Fruit fly (Drosophila melanogaster) whole organism, embryonic: ENCODE results near the gene CG6168.

ENCODE experiments used
- Aef1 ChIP-seq: fragments of 200-800 bp; sonication (Bioruptor generic); IDR thresholded peaks from 3 replicates; pipeline ENCODE4 v1.3.6; 2022; ENCODE audit warnings: missing biosample characterization, missing genetic modification characterization
- Bgb ChIP-seq: fragments of 200-800 bp; sonication (Bioruptor generic); IDR thresholded peaks from 2 replicates; pipeline ENCODE4 v1.3.6; 2022; ENCODE audit warnings: missing biosample characterization, missing genetic modification characterization; ENCODE audit not compliant: partially characterized antibody
- CG12769 ChIP-seq: fragments of 200-800 bp; sonication (Bioruptor generic); optimal IDR thresholded peaks from 2 replicates; lab custom pipeline; 2019; ENCODE audit warnings: missing biosample characterization, mild to moderate bottlenecking, missing genetic modification characterization, moderate library complexity
- CG15011 ChIP-seq: fragments of 200-800 bp; sonication (Bioruptor generic); optimal IDR thresholded peaks from 3 replicates; lab custom pipeline; 2018; ENCODE audit warnings: missing biosample characterization, mild to moderate bottlenecking, missing genetic modification characterization
- CG1602 ChIP-seq: fragments of 200-800 bp; sonication (Bioruptor generic); optimal IDR thresholded peaks from 3 replicates; lab custom pipeline; 2016; ENCODE audit warnings: missing biosample characterization, missing genetic modification characterization
- CG1603 ChIP-seq: fragments of 200-800 bp; sonication (Bioruptor generic); optimal IDR thresholded peaks from 2 replicates; lab custom pipeline; 2019; ENCODE audit warnings: missing biosample characterization, mild to moderate bottlenecking, missing genetic modification characterization, moderate library complexity
- CG16813 ChIP-seq: fragments of 200-800 bp; sonication (Bioruptor generic); IDR thresholded peaks from 3 replicates; pipeline ENCODE4 v1.3.6; 2022; ENCODE audit warnings: missing biosample characterization, missing genetic modification characterization; ENCODE audit not compliant: partially characterized antibody
- CG17802 ChIP-seq: fragments of 200-800 bp; sonication (Bioruptor generic); optimal IDR thresholded peaks from 2 replicates; lab custom pipeline; 2018; ENCODE audit warnings: missing biosample characterization, mild to moderate bottlenecking, missing genetic modification characterization, moderate library complexity
- CG2199 ChIP-seq: fragments of 200-800 bp; sonication (Bioruptor generic); IDR thresholded peaks from 3 replicates; pipeline ENCODE4 v1.3.6; 2022; ENCODE audit warnings: missing biosample characterization, missing genetic modification characterization
- CG2678 ChIP-seq: fragments of 200-800 bp; sonication (Bioruptor generic); optimal IDR thresholded peaks from 3 replicates; lab custom pipeline; 2019; ENCODE audit warnings: missing biosample characterization, mild to moderate bottlenecking, missing genetic modification characterization, moderate library complexity
- CG34422 ChIP-seq: fragments of 200-800 bp; sonication (Bioruptor generic); IDR thresholded peaks from 3 replicates; pipeline ENCODE4 v1.3.6; 2022; ENCODE audit warnings: missing biosample characterization, missing genetic modification characterization
- CG3995 ChIP-seq: fragments of 200-800 bp; sonication (Bioruptor generic); optimal IDR thresholded peaks from 3 replicates; lab custom pipeline; 2016; ENCODE audit warnings: missing biosample characterization, missing genetic modification characterization
- CG4360 ChIP-seq: fragments of 200-800 bp; sonication (Bioruptor generic); IDR thresholded peaks from 2 replicates; pipeline ENCODE4 v1.3.6; 2022; ENCODE audit warnings: missing biosample characterization, missing genetic modification characterization
- CG4730 ChIP-seq: fragments of 200-800 bp; sonication (Bioruptor generic); IDR thresholded peaks from 2 replicates; pipeline ENCODE4 v1.3.6; 2022; ENCODE audit warnings: missing biosample characterization, missing genetic modification characterization
- CG7786 ChIP-seq: fragments of 200-800 bp; sonication (Bioruptor generic); optimal IDR thresholded peaks from 2 replicates; lab custom pipeline; 2016; ENCODE audit warnings: missing biosample characterization, missing genetic modification characterization
- CG7963 ChIP-seq: fragments of 200-800 bp; sonication (Bioruptor generic); IDR thresholded peaks from 3 replicates; pipeline ENCODE4 v1.3.6; 2022; ENCODE audit warnings: missing biosample characterization, missing genetic modification characterization; ENCODE audit not compliant: partially characterized antibody
- CG8944 ChIP-seq: fragments of 200-800 bp; sonication (Bioruptor generic); optimal IDR thresholded peaks from 3 replicates; lab custom pipeline; 2016; ENCODE audit warnings: missing biosample characterization, missing genetic modification characterization
- CTCF ChIP-seq: fragments of 200-800 bp; sonication (Bioruptor generic); optimal IDR thresholded peaks from 2 replicates; lab custom pipeline; 2017; ENCODE audit warnings: missing biosample characterization, mild to moderate bottlenecking, missing genetic modification characterization, moderate library complexity
- CrebB ChIP-seq: fragments of 200-800 bp; sonication (Bioruptor generic); optimal IDR thresholded peaks from 3 replicates; lab custom pipeline; 2018; ENCODE audit warnings: missing biosample characterization, mild to moderate bottlenecking, missing genetic modification characterization
- Deaf1 ChIP-seq: fragments of 200-800 bp; optimal IDR thresholded peaks from 3 replicates; lab custom pipeline; 2019; ENCODE audit warnings: missing biosample characterization, mild to moderate bottlenecking, missing genetic modification characterization, moderate library complexity
- Doc2 ChIP-seq: fragments of 200-800 bp; sonication (Bioruptor generic); IDR thresholded peaks from 2 replicates; pipeline ENCODE4 v1.3.6; 2022; ENCODE audit warnings: missing biosample characterization, missing genetic modification characterization
- Drgx ChIP-seq: fragments of 200-800 bp; sonication (Bioruptor generic); IDR thresholded peaks from 2 replicates; pipeline ENCODE4 v1.3.6; 2022; ENCODE audit warnings: missing biosample characterization, missing genetic modification characterization
- Elba2 ChIP-seq: fragments of 200-800 bp; sonication (Bioruptor generic); optimal IDR thresholded peaks from 3 replicates; lab custom pipeline; 2016; ENCODE audit warnings: missing biosample characterization, missing genetic modification characterization
- Gsc ChIP-seq: fragments of 200-800 bp; sonication (Bioruptor generic); IDR thresholded peaks from 2 replicates; pipeline ENCODE4 v1.3.6; 2022; ENCODE audit warnings: missing biosample characterization, missing genetic modification characterization
- Gug ChIP-seq: fragments of 200-800 bp; sonication (Bioruptor generic); IDR thresholded peaks from 4 replicates; pipeline ENCODE4 v1.3.6; 2022; ENCODE audit warnings: missing biosample characterization, missing genetic modification characterization
- H2.0 ChIP-seq: fragments of 200-800 bp; sonication (Bioruptor generic); IDR thresholded peaks from 2 replicates; pipeline ENCODE4 v1.3.6; 2022; ENCODE audit warnings: missing biosample characterization, missing genetic modification characterization
- Hey ChIP-seq: fragments of 200-800 bp; sonication (Bioruptor generic); optimal IDR thresholded peaks from 3 replicates; lab custom pipeline; 2018; ENCODE audit warnings: missing biosample characterization, mild to moderate bottlenecking, missing genetic modification characterization
- Hr39 ChIP-seq: fragments of >200 bp; optimal IDR thresholded peaks from 2 replicates; lab custom pipeline; 2017
- MTF-1 ChIP-seq: fragments of 200-800 bp; sonication (Bioruptor generic); optimal IDR thresholded peaks from 2 replicates; lab custom pipeline; 2018; ENCODE audit warnings: missing biosample characterization, mild to moderate bottlenecking, missing genetic modification characterization, borderline replicate concordance
- Med ChIP-seq: fragments of 200-800 bp; sonication (Bioruptor generic); peaks from one replicate; lab custom pipeline; 2016; ENCODE audit warnings: missing biosample characterization, missing genetic modification characterization, mild to moderate bottlenecking, inconsistent platforms, moderate library complexity
- Myb ChIP-seq: fragments of 200-800 bp; sonication (Bioruptor generic); optimal IDR thresholded peaks from 2 replicates; lab custom pipeline; 2016; ENCODE audit warnings: missing biosample characterization, missing genetic modification characterization
- NFAT ChIP-seq: fragments of 200-800 bp; sonication (Bioruptor generic); IDR thresholded peaks from 2 replicates; pipeline ENCODE4 v1.3.6; 2022; ENCODE audit warnings: missing biosample characterization, missing genetic modification characterization
- Spps ChIP-seq: fragments of 200-800 bp; sonication (Bioruptor generic); optimal IDR thresholded peaks from 2 replicates; lab custom pipeline; 2018; ENCODE audit warnings: missing biosample characterization, mild to moderate bottlenecking, missing genetic modification characterization
- amos ChIP-seq: fragments of 200-800 bp; sonication (Bioruptor generic); IDR thresholded peaks from 2 replicates; pipeline ENCODE4 v1.3.6; 2022; ENCODE audit warnings: missing biosample characterization, missing genetic modification characterization; ENCODE audit not compliant: partially characterized antibody
- ash1 ChIP-seq: fragments of 200-800 bp; sonication (Bioruptor generic); optimal IDR thresholded peaks from 2 replicates; lab custom pipeline; 2018; ENCODE audit warnings: missing biosample characterization, mild to moderate bottlenecking, missing genetic modification characterization
- bowl ChIP-seq: fragments of 200-800 bp; sonication (Bioruptor generic); IDR thresholded peaks from 2 replicates; pipeline ENCODE4 v1.3.6; 2022; ENCODE audit warnings: missing biosample characterization, missing genetic modification characterization
- ci ChIP-seq: fragments of 200-800 bp; sonication (Bioruptor generic); IDR thresholded peaks from 3 replicates; pipeline ENCODE4 v1.3.6; 2022; ENCODE audit warnings: missing biosample characterization, missing genetic modification characterization
- crol ChIP-seq: fragments of 200-800 bp; sonication (Bioruptor generic); IDR thresholded peaks from 2 replicates; pipeline ENCODE4 v1.3.6; 2022; ENCODE audit warnings: missing biosample characterization, missing genetic modification characterization
- dimm ChIP-seq: fragments of 200-800 bp; sonication (Bioruptor generic); IDR thresholded peaks from 2 replicates; pipeline ENCODE4 v1.3.6; 2022; ENCODE audit warnings: missing biosample characterization, missing genetic modification characterization
- gcm ChIP-seq: fragments of 200-800 bp; sonication (Bioruptor generic); optimal IDR thresholded peaks from 2 replicates; lab custom pipeline; 2019; ENCODE audit warnings: missing biosample characterization, mild to moderate bottlenecking, missing genetic modification characterization, moderate library complexity
- grau ChIP-seq: fragments of 200-800 bp; optimal IDR thresholded peaks from 3 replicates; lab custom pipeline; 2019; ENCODE audit warnings: missing biosample characterization, mild to moderate bottlenecking, missing genetic modification characterization, moderate library complexity
- knrl ChIP-seq: fragments of 200-800 bp; sonication (Bioruptor generic); IDR thresholded peaks from 3 replicates; pipeline ENCODE4 v1.3.6; 2022; ENCODE audit warnings: missing biosample characterization, missing genetic modification characterization; ENCODE audit not compliant: partially characterized antibody
- lov ChIP-seq, 2 experiments: fragments of 200-800 bp in 1 of 2; fragments of >200 bp in 1 of 2; sonication (Bioruptor generic) in 1 of 2; IDR thresholded peaks in 1 of 2; optimal IDR thresholded peaks in 1 of 2; 2 replicates in 1 of 2; 3 replicates in 1 of 2; pipeline versions ENCODE4 v1.3.6 to Lab custom; 2017 to 2022; ENCODE audit warnings: missing biosample characterization in 1 of 2, missing genetic modification characterization in 1 of 2
- mirr ChIP-seq: fragments of 200-800 bp; sonication (Bioruptor generic); optimal IDR thresholded peaks from 3 replicates; lab custom pipeline; 2018; ENCODE audit warnings: missing biosample characterization, mild to moderate bottlenecking, missing genetic modification characterization
- oc ChIP-seq: fragments of 200-800 bp; sonication (Bioruptor generic); optimal IDR thresholded peaks from 2 replicates; lab custom pipeline; 2018; ENCODE audit warnings: missing biosample characterization, mild to moderate bottlenecking, missing genetic modification characterization, moderate library complexity
- org-1 ChIP-seq: fragments of 200-800 bp; sonication (Bioruptor generic); optimal IDR thresholded peaks from 2 replicates; lab custom pipeline; 2017; ENCODE audit warnings: missing biosample characterization, missing genetic modification characterization
- pb ChIP-seq: fragments of 200-800 bp; sonication (Bioruptor generic); optimal IDR thresholded peaks from 3 replicates; lab custom pipeline; 2016; ENCODE audit warnings: missing biosample characterization, missing genetic modification characterization
- peb ChIP-seq: fragments of 200-800 bp; sonication (Bioruptor generic); IDR thresholded peaks from 2 replicates; pipeline ENCODE4 v1.3.6; 2022; ENCODE audit warnings: missing biosample characterization, missing genetic modification characterization
- slbo ChIP-seq: fragments of 200-800 bp; sonication (Bioruptor generic); IDR thresholded peaks from 2 replicates; pipeline ENCODE4 v1.3.6; 2022; ENCODE audit warnings: missing biosample characterization, missing genetic modification characterization
- unpg ChIP-seq: fragments of 200-800 bp; sonication (Bioruptor generic); optimal IDR thresholded peaks from 3 replicates; lab custom pipeline; 2018; ENCODE audit warnings: missing biosample characterization, mild to moderate bottlenecking, missing genetic modification characterization, moderate library complexity
- wdn ChIP-seq: fragments of 200-800 bp; sonication (Bioruptor generic); IDR thresholded peaks from 2 replicates; pipeline ENCODE4 v1.3.6; 2022; ENCODE audit warnings: missing biosample characterization, missing genetic modification characterization
- z ChIP-seq: fragments of 200-800 bp; sonication (Bioruptor generic); IDR thresholded peaks from 3 replicates; pipeline ENCODE4 v1.3.6; 2022; ENCODE audit warnings: missing biosample characterization, missing genetic modification characterization
- zfh1 ChIP-seq: fragments of 200-800 bp; sonication (Bioruptor generic); IDR thresholded peaks from 3 replicates; pipeline ENCODE4 v1.3.6; 2022; ENCODE audit warnings: missing biosample characterization, missing genetic modification characterization

CG6168 gene

dm6 chr3L:11295777-11296149, 25.8 kb downstream of the CG6168 start, which contains the start of gene Dyro (continued):
- TF ChIP-seq Hey (tag; lab: Kevin White, UChicago): no peak
- no peak for TF ChIP-seq Spps (tag; lab: Kevin White, UChicago)
- peak; percentile 96 for TF ChIP-seq Deaf1
- peak; percentile 34; the same call in 1 of the 2 replicates for TF ChIP-seq amos (GFP tag; lab: Robert Waterston, UW)
- TF ChIP-seq bowl: peak; percentile 58; the same call in 1 of the 2 replicates
- peak; percentile 31 for TF ChIP-seq CG1603 (tag; lab: Kevin White, UChicago)
- no peak for TF ChIP-seq CG15011 (GFP tag; lab: Kevin White, UChicago)
- TF ChIP-seq CG4360: 0 out of 2 replicates have a peak, but pooled peaks have one; percentile 34
- TF ChIP-seq CG17802 (tag; lab: Kevin White, UChicago): peak; percentile 13
- no peak for TF ChIP-seq lov (optimal IDR thresholded peaks at IDR 0.05; lab: Kevin White, UChicago)
- 0 out of 3 replicates have a peak, but pooled peaks have one; percentile 8 for TF ChIP-seq lov (GFP tag; IDR thresholded peaks at IDR 0.05; lab: Robert Waterston, UW)
- TF ChIP-seq dimm (GFP tag; lab: Robert Waterston, UW): peak; percentile 25; the same call in 1 of the 2 replicates
- no peak for TF ChIP-seq Elba2 (GFP tag; lab: Kevin White, UChicago)
- peak; percentile 89 for TF ChIP-seq crol
- peak; percentile 86 for TF ChIP-seq Gug (GFP tag; lab: Robert Waterston, UW)
- TF ChIP-seq CG12769 (tag; lab: Kevin White, UChicago): peak; percentile 62
- TF ChIP-seq Myb: no peak
- peak; percentile 36; the same call in 1 of the 2 replicates for TF ChIP-seq Doc2 (GFP tag; lab: Robert Waterston, UW)
- no peak; the same call in 2 of the 3 replicates for TF ChIP-seq CG34422
- no peak for TF ChIP-seq CG4730 (GFP tag; lab: Robert Waterston, UW)
- no peak for TF ChIP-seq CG3995
- TF ChIP-seq Med: peak; percentile 90
- peak; percentile 12; the same call in 1 of the 2 replicates for TF ChIP-seq Bgb (GFP tag; lab: Robert Waterston, UW)
- no peak for TF ChIP-seq Hr39 (lab: Kevin White, UChicago)
- TF ChIP-seq CG2199 (GFP tag; lab: Robert Waterston, UW): peak; percentile 72; the same call in 1 of the 3 replicates
- TF ChIP-seq grau (tag; lab: Kevin White, UChicago): no peak
- peak; percentile 47; the same call in 1 of the 2 replicates for TF ChIP-seq H2.0 (GFP tag; lab: Robert Waterston, UW)
- TF ChIP-seq pb (GFP tag; lab: Kevin White, UChicago): peak; percentile 19
- peak; percentile 64 for TF ChIP-seq NFAT (GFP tag; lab: Robert Waterston, UW)
- no peak for TF ChIP-seq Gsc (GFP tag; lab: Robert Waterston, UW)
- peak; percentile 34; the same call in 2 of the 3 replicates for TF ChIP-seq zfh1 (GFP tag; lab: Robert Waterston, UW)
- peak; percentile 68 for TF ChIP-seq slbo (GFP tag; lab: Robert Waterston, UW)
- TF ChIP-seq wdn: peak; percentile 59
- peak; percentile 14 for TF ChIP-seq mirr (GFP tag; lab: Kevin White, UChicago)
- no peak for TF ChIP-seq CrebB (tag; lab: Kevin White, UChicago)
- TF ChIP-seq Aef1: peak; percentile 17; the same call in 1 of the 3 replicates
- no peak for TF ChIP-seq peb
- peak; percentile 79; the same call in 2 of the 3 replicates for TF ChIP-seq ci (GFP tag; lab: Robert Waterston, UW)
- TF ChIP-seq, all 482 proteins: peak for 50

DNA sequence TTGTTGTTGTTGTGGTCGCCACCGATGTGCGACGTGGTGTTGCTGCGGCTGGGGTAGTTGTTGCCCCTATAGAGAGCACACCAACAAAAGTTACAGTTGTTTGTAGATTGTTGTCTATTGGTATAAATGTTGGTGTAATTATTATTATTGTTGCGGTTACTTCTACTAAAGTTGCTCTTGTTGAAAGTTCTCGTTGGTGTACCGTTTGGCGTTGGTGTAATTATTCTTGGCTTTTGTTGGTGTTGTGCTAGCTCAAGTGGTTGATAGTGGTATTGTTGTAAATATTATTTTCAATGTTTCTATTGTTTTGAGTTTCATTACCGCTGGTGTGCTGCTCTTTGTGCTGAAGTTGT, 26.4 kb downstream of the CG6168 start:
- TF ChIP-seq z (GFP tag; lab: Robert Waterston, UW) (no peak), gcm (no peak), CG1602 (GFP tag; lab: Kevin White, UChicago) (no peak), Gsc (GFP tag; lab: Robert Waterston, UW) (no peak), CG7963 (no peak), CG2678 (no peak), org-1 (GFP tag; lab: Kevin White, UChicago) (no peak), ash1 (no peak), CTCF (GFP tag; lab: Kevin White, UChicago) (no peak), oc (no peak), CG7786 (GFP tag; lab: Kevin White, UChicago) (no peak), unpg (no peak), Drgx (GFP tag; lab: Robert Waterston, UW) (no peak), CG16813 (GFP tag; lab: Robert Waterston, UW) (no peak), knrl (no peak), CG8944 (GFP tag; lab: Kevin White, UChicago) (no peak), MTF-1 (GFP tag; lab: Kevin White, UChicago) (peak; percentile 17)
